Fruit fly (Drosophila melanogaster): ENCODE measurements around the gene mid.

Gene mid

DNA sequence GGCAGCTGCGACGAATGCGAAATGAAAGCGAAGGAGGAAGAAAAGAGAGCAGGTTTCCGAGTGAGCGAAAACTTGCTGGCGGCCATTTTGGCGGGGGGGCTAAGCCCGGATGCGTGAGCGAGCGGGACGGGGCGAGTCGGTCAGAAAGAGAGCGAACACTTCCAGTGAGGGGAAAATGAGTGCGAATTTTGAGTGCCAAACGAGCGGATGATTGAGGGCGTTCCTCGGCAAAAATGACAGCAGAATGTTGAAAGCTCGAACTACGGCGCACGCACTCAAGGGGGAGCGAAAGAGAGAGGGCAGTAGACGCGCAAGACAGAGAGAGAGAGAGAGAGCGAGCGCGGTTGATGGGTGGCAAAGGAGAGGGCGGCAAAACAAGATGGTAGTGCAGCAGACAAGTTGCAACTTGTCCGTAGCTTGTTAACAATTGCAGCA, 39.9 kb upstream of the mid start (continued):
- TF ChIP-seq CG34224 (GFP tag; IDR thresholded peaks at IDR 0.05; ENCODE audit: partially characterized antibody) = no peak
- TF ChIP-seq mirr (GFP tag; optimal IDR thresholded peaks at IDR 0.05) = no peak
- no peak for TF ChIP-seq CG4820 (GFP tag; optimal IDR thresholded peaks at IDR 0.05)
- TF ChIP-seq CrebB (tag; optimal IDR thresholded peaks at IDR 0.05) = no peak
- TF ChIP-seq CG18011 (GFP tag; optimal IDR thresholded peaks at IDR 0.05) = no peak
- TF ChIP-seq ewg (GFP tag; optimal IDR thresholded peaks at IDR 0.05) = peak; percentile 84
- no peak for TF ChIP-seq Hr51 (GFP tag; optimal IDR thresholded peaks at IDR 0.05)
- TF ChIP-seq p53 (GFP tag; optimal IDR thresholded peaks at IDR 0.05) = peak; percentile 94
- TF ChIP-seq lmd (GFP tag; IDR thresholded peaks at IDR 0.05) = no peak
- TF ChIP-seq Optix (GFP tag; IDR thresholded peaks at IDR 0.05) = no peak
- no peak for TF ChIP-seq vvl (GFP tag; IDR thresholded peaks at IDR 0.05)
- TF ChIP-seq H15 (GFP tag; IDR thresholded peaks at IDR 0.05) = 0 out of 3 replicates have a peak, but pooled peaks have one; percentile 40
- TF ChIP-seq CG7786 (GFP tag; optimal IDR thresholded peaks at IDR 0.05) = no peak
- no peak for TF ChIP-seq CG11695 (GFP tag; IDR thresholded peaks at IDR 0.05)
- no peak for TF ChIP-seq CG14965 (GFP tag; optimal IDR thresholded peaks at IDR 0.05; ENCODE audit: borderline replicate concordance)
- no peak for TF ChIP-seq Sox102F (GFP tag; optimal IDR thresholded peaks at IDR 0.05)
- no peak for TF ChIP-seq CG4424 (GFP tag; optimal IDR thresholded peaks at IDR 0.05)
- no peak for TF ChIP-seq Vsx1 (GFP tag; optimal IDR thresholded peaks at IDR 0.05)
- TF ChIP-seq CG1602 (GFP tag; optimal IDR thresholded peaks at IDR 0.05) = no peak
- no peak for TF ChIP-seq CG11398 (GFP tag; optimal IDR thresholded peaks at IDR 0.05)
- no peak for TF ChIP-seq fu2 (GFP tag; optimal IDR thresholded peaks at IDR 0.05)
- TF ChIP-seq kni (GFP tag; optimal IDR thresholded peaks at IDR 0.05) = no peak
- TF ChIP-seq Ada2b (GFP tag; IDR thresholded peaks at IDR 0.05) = no peak
- no peak for TF ChIP-seq tin (GFP tag; optimal IDR thresholded peaks at IDR 0.05)
- no peak for TF ChIP-seq dm (GFP tag; optimal IDR thresholded peaks at IDR 0.05)
- TF ChIP-seq Jarid2 (GFP tag; optimal IDR thresholded peaks at IDR 0.05) = no peak
- TF ChIP-seq cwo (GFP tag; optimal IDR thresholded peaks at IDR 0.05) = no peak
- peak; percentile 9 for TF ChIP-seq CG5180 (GFP tag; optimal IDR thresholded peaks at IDR 0.05)
- TF ChIP-seq CG3995 (GFP tag; optimal IDR thresholded peaks at IDR 0.05) = no peak
- no peak for TF ChIP-seq grau (tag; optimal IDR thresholded peaks at IDR 0.05)
- no peak for TF ChIP-seq psq (GFP tag; optimal IDR thresholded peaks at IDR 0.05)
- TF ChIP-seq Doc2 (GFP tag; IDR thresholded peaks at IDR 0.05) = no peak
- no peak for TF ChIP-seq klu (GFP tag; IDR thresholded peaks at IDR 0.05)
- no peak for TF ChIP-seq NK7.1 (GFP tag; optimal IDR thresholded peaks at IDR 0.05)
- peak; percentile 83 for TF ChIP-seq CG10321 (GFP tag; IDR thresholded peaks at IDR 0.05)
- no peak for TF ChIP-seq grn (GFP tag; optimal IDR thresholded peaks at IDR 0.05)
- TF ChIP-seq CG10565 (GFP tag; optimal IDR thresholded peaks at IDR 0.05) = no peak
- TF ChIP-seq sna (GFP tag; IDR thresholded peaks at IDR 0.05; ENCODE audit: partially characterized antibody) = no peak
- TF ChIP-seq Rx (GFP tag; IDR thresholded peaks at IDR 0.05) = no peak
- no peak for TF ChIP-seq CG8765 (GFP tag; IDR thresholded peaks at IDR 0.05)
- peak; percentile 91 for TF ChIP-seq Ets65A (GFP tag)
- no peak for TF ChIP-seq H2.0 (GFP tag; IDR thresholded peaks at IDR 0.05)
- no peak for TF ChIP-seq lov (optimal IDR thresholded peaks at IDR 0.05)
- TF ChIP-seq lov (GFP tag; IDR thresholded peaks at IDR 0.05) = no peak
- no peak for TF ChIP-seq ranshi (GFP tag; IDR thresholded peaks at IDR 0.05)
- no peak for TF ChIP-seq CG8924 (tag; optimal IDR thresholded peaks at IDR 0.05)
- no peak for TF ChIP-seq CG32767 (GFP tag; IDR thresholded peaks at IDR 0.05)
- TF ChIP-seq CG14014 (GFP tag; IDR thresholded peaks at IDR 0.05) = no peak
- TF ChIP-seq sc (optimal IDR thresholded peaks at IDR 0.05) = no peak
- no peak for TF ChIP-seq sc (GFP tag; optimal IDR thresholded peaks at IDR 0.05)
- TF ChIP-seq prd (optimal IDR thresholded peaks at IDR 0.05) = no peak
- no peak for TF ChIP-seq prd (GFP tag; IDR thresholded peaks at IDR 0.05)
- TF ChIP-seq hbn (GFP tag; IDR thresholded peaks at IDR 0.05; ENCODE audit: partially characterized antibody) = no peak

Measured in whole organism, embryonic.